Fruit fly (Drosophila melanogaster) whole organism, embryonic: ENCODE results near the gene Mer.

Experiments used
- B-H1 ChIP-seq: fragments of 200-800 bp; sonication (Bioruptor generic); IDR thresholded peaks from 3 replicates; pipeline ENCODE4 v1.3.6; 2022; ENCODE audit warnings: missing biosample characterization, missing genetic modification characterization
- Blimp-1 ChIP-seq: fragments of 200-800 bp; sonication (Bioruptor generic); optimal IDR thresholded peaks from 3 replicates; lab custom pipeline; 2018; ENCODE audit warnings: missing biosample characterization, missing genetic modification characterization, mild to moderate bottlenecking, moderate library complexity, missing genetic modification reagents
- Bteb2 ChIP-seq: fragments of 200-800 bp; sonication (Bioruptor generic); optimal IDR thresholded peaks from 2 replicates; lab custom pipeline; 2016; ENCODE audit warnings: missing biosample characterization, missing genetic modification characterization
- CG10267 ChIP-seq: fragments of 200-800 bp; sonication (Bioruptor generic); optimal IDR thresholded peaks from 2 replicates; lab custom pipeline; 2018; ENCODE audit warnings: missing biosample characterization, mild to moderate bottlenecking, missing genetic modification characterization, moderate library complexity
- CG11398 ChIP-seq: fragments of 200-800 bp; sonication (Bioruptor generic); optimal IDR thresholded peaks from 2 replicates; lab custom pipeline; 2016; ENCODE audit warnings: missing biosample characterization, missing genetic modification characterization
- CG11696 ChIP-seq: fragments of 200-800 bp; sonication (Bioruptor generic); IDR thresholded peaks from 2 replicates; pipeline ENCODE4 v1.3.6; 2022; ENCODE audit warnings: missing biosample characterization, missing genetic modification characterization
- CG11723 ChIP-seq: fragments of 200-800 bp; sonication (Bioruptor generic); optimal IDR thresholded peaks from 2 replicates; lab custom pipeline; 2017; ENCODE audit warnings: missing biosample characterization, mild to moderate bottlenecking, missing genetic modification characterization
- CG1233 ChIP-seq: fragments of 200-800 bp; sonication (Bioruptor generic); optimal IDR thresholded peaks from 4 replicates; lab custom pipeline; 2018; ENCODE audit warnings: missing biosample characterization, mild to moderate bottlenecking, missing genetic modification characterization
- CG12744 ChIP-seq: fragments of 200-800 bp; sonication (Bioruptor generic); optimal IDR thresholded peaks from 2 replicates; lab custom pipeline; 2016; ENCODE audit warnings: missing biosample characterization, missing genetic modification characterization
- CG14441 ChIP-seq: fragments of 200-800 bp; sonication (Bioruptor generic); IDR thresholded peaks from 2 replicates; pipeline ENCODE4 v1.3.6; 2022; ENCODE audit warnings: missing biosample characterization, missing genetic modification characterization
- CG14667 ChIP-seq: fragments of 200-800 bp; sonication (Bioruptor generic); IDR thresholded peaks from 2 replicates; pipeline ENCODE4 v1.3.6; 2022; ENCODE audit warnings: missing biosample characterization, missing genetic modification characterization
- CG16779 ChIP-seq: fragments of 200-800 bp; sonication (Bioruptor generic); IDR thresholded peaks from 2 replicates; pipeline ENCODE4 v1.3.6; 2022; ENCODE audit warnings: missing biosample characterization, missing genetic modification characterization
- CG17829 ChIP-seq: fragments of 200-800 bp; optimal IDR thresholded peaks from 2 replicates; lab custom pipeline; 2019; ENCODE audit warnings: missing biosample characterization, mild to moderate bottlenecking, missing genetic modification characterization, moderate library complexity
- CG1792 ChIP-seq: fragments of 200-800 bp; sonication (Bioruptor generic); optimal IDR thresholded peaks from 2 replicates; lab custom pipeline; 2016; ENCODE audit warnings: missing biosample characterization, missing genetic modification characterization
- CG2116 ChIP-seq: fragments of 200-800 bp; sonication (Bioruptor generic); optimal IDR thresholded peaks from 3 replicates; lab custom pipeline; 2018; ENCODE audit warnings: missing biosample characterization, mild to moderate bottlenecking, missing genetic modification characterization
- CG3281 ChIP-seq: fragments of 200-800 bp; sonication (Bioruptor generic); optimal IDR thresholded peaks from 3 replicates; lab custom pipeline; 2017; ENCODE audit warnings: missing biosample characterization, mild to moderate bottlenecking, missing genetic modification characterization
- CG34422 ChIP-seq: fragments of 200-800 bp; sonication (Bioruptor generic); IDR thresholded peaks from 3 replicates; pipeline ENCODE4 v1.3.6; 2022; ENCODE audit warnings: missing biosample characterization, missing genetic modification characterization
- CG42726 ChIP-seq: fragments of 200-800 bp; sonication (Bioruptor generic); IDR thresholded peaks from 2 replicates; pipeline ENCODE4 v1.3.6; 2022; ENCODE audit warnings: missing biosample characterization, missing genetic modification characterization; ENCODE audit not compliant: partially characterized antibody
- CG4617 ChIP-seq: fragments of 200-800 bp; sonication (Bioruptor generic); optimal IDR thresholded peaks from 3 replicates; lab custom pipeline; 2016; ENCODE audit warnings: missing biosample characterization, missing genetic modification characterization, borderline replicate concordance
- CG6175 ChIP-seq: fragments of 200-800 bp; sonication (Bioruptor generic); IDR thresholded peaks from 3 replicates; pipeline ENCODE4 v1.3.6; 2022; ENCODE audit warnings: missing biosample characterization, missing genetic modification characterization
- CG6254 ChIP-seq: fragments of 200-800 bp; sonication (Bioruptor generic); optimal IDR thresholded peaks from 3 replicates; lab custom pipeline; 2017; ENCODE audit warnings: mild to moderate bottlenecking, missing biosample characterization, missing genetic modification reagents, missing genetic modification characterization
- CG6272 ChIP-seq: fragments of 200-800 bp; sonication (Bioruptor generic); IDR thresholded peaks from 2 replicates; pipeline ENCODE4 v1.3.6; 2022; ENCODE audit warnings: missing biosample characterization, missing genetic modification characterization
- CG6791 ChIP-seq: fragments of 200-800 bp; sonication (Bioruptor generic); IDR thresholded peaks from 3 replicates; pipeline ENCODE4 v1.3.6; 2022; ENCODE audit warnings: missing biosample characterization, missing genetic modification characterization; ENCODE audit not compliant: partially characterized antibody
- CG7963 ChIP-seq: fragments of 200-800 bp; sonication (Bioruptor generic); IDR thresholded peaks from 3 replicates; pipeline ENCODE4 v1.3.6; 2022; ENCODE audit warnings: missing biosample characterization, missing genetic modification characterization; ENCODE audit not compliant: partially characterized antibody
- CG9797 ChIP-seq: fragments of 200-800 bp; sonication (Bioruptor generic); optimal IDR thresholded peaks from 3 replicates; lab custom pipeline; 2018; ENCODE audit warnings: missing biosample characterization, mild to moderate bottlenecking, missing genetic modification characterization
- CkIIα-i1 ChIP-seq: fragments of 200-800 bp; sonication (Bioruptor generic); IDR thresholded peaks from 2 replicates; pipeline ENCODE4 v1.3.6; 2022; ENCODE audit warnings: missing biosample characterization, missing genetic modification characterization
- Fer2 ChIP-seq: fragments of 200-800 bp; sonication (Bioruptor generic); optimal IDR thresholded peaks from 2 replicates; lab custom pipeline; 2018; ENCODE audit warnings: missing biosample characterization, mild to moderate bottlenecking, missing genetic modification characterization, moderate library complexity
- Hr39 ChIP-seq: fragments of >200 bp; optimal IDR thresholded peaks from 2 replicates; lab custom pipeline; 2017
- Kr ChIP-seq: fragments of 200-800 bp; sonication (Bioruptor generic); optimal IDR thresholded peaks from 2 replicates; lab custom pipeline; 2017; ENCODE audit warnings: missing biosample characterization, mild to moderate bottlenecking, missing genetic modification characterization
- Lim3 ChIP-seq: fragments of 200-800 bp; sonication (Bioruptor generic); IDR thresholded peaks from 2 replicates; pipeline ENCODE4 v1.3.6; 2022; ENCODE audit warnings: missing biosample characterization, missing genetic modification characterization
- Vsx1 ChIP-seq: fragments of 200-800 bp; sonication (Bioruptor generic); optimal IDR thresholded peaks from 2 replicates; lab custom pipeline; 2017; ENCODE audit warnings: missing biosample characterization, mild to moderate bottlenecking, missing genetic modification characterization, missing genetic modification reagents
- ac ChIP-seq: fragments of 200-800 bp; sonication (Bioruptor generic); optimal IDR thresholded peaks from 3 replicates; lab custom pipeline; 2017; ENCODE audit warnings: missing biosample characterization, mild to moderate bottlenecking, missing genetic modification characterization
- aop ChIP-seq: fragments of 200-800 bp; sonication (Bioruptor generic); IDR thresholded peaks from 2 replicates; pipeline ENCODE4 v1.3.6; 2022; ENCODE audit warnings: missing biosample characterization, missing genetic modification characterization
- cato ChIP-seq: fragments of 200-800 bp; sonication (Bioruptor generic); optimal IDR thresholded peaks from 2 replicates; lab custom pipeline; 2016; ENCODE audit warnings: missing biosample characterization, missing genetic modification characterization, borderline replicate concordance
- ftz-f1 ChIP-seq: fragments of 200-800 bp; sonication (Bioruptor generic); optimal IDR thresholded peaks from 2 replicates; lab custom pipeline; 2016; ENCODE audit warnings: missing biosample characterization, missing genetic modification characterization
- gcm ChIP-seq: fragments of 200-800 bp; sonication (Bioruptor generic); optimal IDR thresholded peaks from 2 replicates; lab custom pipeline; 2019; ENCODE audit warnings: missing biosample characterization, mild to moderate bottlenecking, missing genetic modification characterization, moderate library complexity
- gem ChIP-seq: fragments of 200-800 bp; sonication (Bioruptor generic); optimal IDR thresholded peaks from 2 replicates; lab custom pipeline; 2019; ENCODE audit warnings: missing biosample characterization, mild to moderate bottlenecking, missing genetic modification characterization, moderate library complexity
- grau ChIP-seq: fragments of 200-800 bp; optimal IDR thresholded peaks from 3 replicates; lab custom pipeline; 2019; ENCODE audit warnings: missing biosample characterization, mild to moderate bottlenecking, missing genetic modification characterization, moderate library complexity
- gsb-n ChIP-seq: fragments of 200-800 bp; sonication (Bioruptor generic); optimal IDR thresholded peaks from 3 replicates; lab custom pipeline; 2018; ENCODE audit warnings: missing biosample characterization, mild to moderate bottlenecking, missing genetic modification characterization
- h ChIP-seq: fragments of >200 bp; optimal IDR thresholded peaks from 2 replicates; lab custom pipeline; 2017
- hth ChIP-seq: fragments of >200 bp; optimal IDR thresholded peaks from 2 replicates; lab custom pipeline; 2017; ENCODE audit warnings: inconsistent platforms
- kah ChIP-seq: fragments of 200-800 bp; sonication (Bioruptor generic); optimal IDR thresholded peaks from 2 replicates; lab custom pipeline; 2018; ENCODE audit warnings: missing biosample characterization, mild to moderate bottlenecking, missing genetic modification characterization
- ken ChIP-seq: fragments of 200-800 bp; sonication (Bioruptor generic); IDR thresholded peaks from 3 replicates; pipeline ENCODE4 v1.3.6; 2022; ENCODE audit warnings: missing biosample characterization, missing genetic modification characterization
- nerfin-1 ChIP-seq: fragments of 200-800 bp; sonication (Bioruptor generic); optimal IDR thresholded peaks from 3 replicates; lab custom pipeline; 2019; ENCODE audit warnings: missing biosample characterization, mild to moderate bottlenecking, missing genetic modification characterization, moderate library complexity
- otp ChIP-seq: fragments of 200-800 bp; sonication (Bioruptor generic); IDR thresholded peaks from 3 replicates; pipeline ENCODE4, ENCODE4 v1.3.6; 2022; ENCODE audit warnings: missing biosample characterization, missing genetic modification characterization
- rib ChIP-seq: fragments of 200-800 bp; sonication (Bioruptor generic); IDR thresholded peaks from 2 replicates; pipeline ENCODE4 v1.3.6; 2022; ENCODE audit warnings: missing biosample characterization, missing genetic modification characterization
- ro ChIP-seq: fragments of 200-800 bp; sonication (Bioruptor generic); IDR thresholded peaks from 2 replicates; pipeline ENCODE4 v1.3.6; 2022; ENCODE audit warnings: missing biosample characterization, missing genetic modification characterization
- row ChIP-seq: fragments of 200-800 bp; sonication (Bioruptor generic); IDR thresholded peaks from 3 replicates; pipeline ENCODE4 v1.3.6; 2022; ENCODE audit warnings: missing biosample characterization, missing genetic modification characterization
- so ChIP-seq: fragments of 200-800 bp; sonication (Bioruptor generic); IDR thresholded peaks from 3 replicates; pipeline ENCODE4 v1.3.6; 2022; ENCODE audit warnings: missing biosample characterization, missing genetic modification characterization
- stwl ChIP-seq: fragments of 200-800 bp; sonication (Bioruptor generic); optimal IDR thresholded peaks from 3 replicates; lab custom pipeline; 2018; ENCODE audit warnings: missing biosample characterization, mild to moderate bottlenecking, missing genetic modification characterization, moderate library complexity
- tap ChIP-seq: fragments of 200-800 bp; optimal IDR thresholded peaks from 3 replicates; lab custom pipeline; 2019; ENCODE audit warnings: missing biosample characterization, mild to moderate bottlenecking, missing genetic modification characterization, moderate library complexity
- unc-4 ChIP-seq: fragments of 200-800 bp; sonication (Bioruptor generic); IDR thresholded peaks from 2 replicates; pipeline ENCODE4 v1.3.6; 2022; ENCODE audit warnings: missing biosample characterization, missing genetic modification characterization; ENCODE audit not compliant: partially characterized antibody
- wdn ChIP-seq: fragments of 200-800 bp; sonication (Bioruptor generic); IDR thresholded peaks from 2 replicates; pipeline ENCODE4 v1.3.6; 2022; ENCODE audit warnings: missing biosample characterization, missing genetic modification characterization

Gene Mer

dm6 chrX:19704083-19704482 lies 10.8 kb upstream of the Mer start, which contains the start of the genes CG14230 and CG14232 (continued):
- TF ChIP-seq CG14667 (GFP tag; lab: Robert Waterston, UW) (no peak), CG6272 (GFP tag; lab: Robert Waterston, UW) (no peak), CG2116 (GFP tag; lab: Kevin White, UChicago) (peak; percentile 56), Blimp-1 (GFP tag; lab: Kevin White, UChicago) (no peak), gcm (GFP tag; lab: Kevin White, UChicago) (no peak), Kr (no peak), CG6254 (GFP tag; lab: Kevin White, UChicago) (no peak), CG16779 (GFP tag; lab: Robert Waterston, UW) (no peak), CG12744 (GFP tag; lab: Kevin White, UChicago) (no peak), gem (tag; lab: Kevin White, UChicago) (no peak), CG1233 (no peak), B-H1 (GFP tag; lab: Robert Waterston, UW) (no peak), CG17829 (tag; lab: Kevin White, UChicago) (no peak), kah (GFP tag; lab: Kevin White, UChicago) (no peak), ro (GFP tag; lab: Robert Waterston, UW) (no peak), CG6791 (GFP tag; lab: Robert Waterston, UW) (no peak), CG34422 (GFP tag; lab: Robert Waterston, UW) (no peak), CkIIα-i1 (GFP tag; lab: Robert Waterston, UW) (no peak), ac (GFP tag; lab: Kevin White, UChicago) (no peak), CG11723 (GFP tag; lab: Kevin White, UChicago) (no peak), ken (GFP tag; lab: Robert Waterston, UW) (no peak), CG14441 (GFP tag; lab: Robert Waterston, UW) (no peak), aop (GFP tag; lab: Robert Waterston, UW) (no peak), stwl (tag; lab: Kevin White, UChicago) (peak; percentile 89), CG11398 (GFP tag; lab: Kevin White, UChicago) (no peak), wdn (GFP tag; lab: Robert Waterston, UW) (no peak), Bteb2 (GFP tag; lab: Kevin White, UChicago) (no peak), Fer2 (no peak), ftz-f1 (GFP tag; lab: Kevin White, UChicago) (no peak), grau (tag; lab: Kevin White, UChicago) (peak; percentile 17), CG6175 (GFP tag; lab: Robert Waterston, UW) (no peak), so (no peak), CG10267 (tag; lab: Kevin White, UChicago) (peak; percentile 90), h (lab: Kevin White, UChicago) (no peak), cato (GFP tag; lab: Kevin White, UChicago) (no peak), unc-4 (GFP tag; lab: Robert Waterston, UW) (0 out of 2 replicates have a peak, but pooled peaks have one; percentile 15), otp (GFP tag; lab: Robert Waterston, UW) (no peak), row (GFP tag; lab: Robert Waterston, UW) (0 out of 3 replicates have a peak, but pooled peaks have one; percentile 21), CG11696 (GFP tag; lab: Robert Waterston, UW) (no peak), Lim3 (GFP tag; lab: Robert Waterston, UW) (no peak), rib (GFP tag; lab: Robert Waterston, UW) (no peak), CG7963 (no peak), CG42726 (GFP tag; lab: Robert Waterston, UW) (no peak), Vsx1 (no peak), Hr39 (lab: Kevin White, UChicago) (no peak), nerfin-1 (tag; lab: Kevin White, UChicago) (no peak), gsb-n (tag; lab: Kevin White, UChicago) (no peak), hth (lab: Kevin White, UChicago) (no peak), CG3281 (GFP tag; lab: Kevin White, UChicago) (no peak), CG9797 (GFP tag; lab: Kevin White, UChicago) (peak; percentile 81), CG1792 (GFP tag; lab: Kevin White, UChicago) (no peak), tap (tag; lab: Kevin White, UChicago) (no peak), CG4617 (GFP tag; lab: Kevin White, UChicago) (peak; percentile 71)
